Fruit fly (Drosophila melanogaster) Kc167 (cell line): ENCODE results near the gene CG4988.

Experiments used
- Myc ChIP-seq: fragments of >200 bp; optimal IDR thresholded peaks from 2 replicates; lab custom pipeline; 2017; ENCODE audit warnings: missing external identifiers
- Sin3A ChIP-seq: fragments of >200 bp; optimal IDR thresholded peaks from 2 replicates; lab custom pipeline; 2018; ENCODE audit warnings: missing external identifiers
- h ChIP-seq: fragments of >200 bp; optimal IDR thresholded peaks from 3 replicates; lab custom pipeline; 2018; ENCODE audit warnings: missing external identifiers
- psq ChIP-seq: fragments of >200 bp; optimal IDR thresholded peaks from 2 replicates; lab custom pipeline; 2017; ENCODE audit warnings: missing external identifiers
- ttk ChIP-seq: sonication (Bioruptor generic); optimal IDR thresholded peaks from 2 replicates; lab custom pipeline; 2017; ENCODE audit warnings: missing external identifiers

- TF ChIP-seq psq (lab: Kevin White, UChicago) (no peak), Sin3A (lab: Kevin White, UChicago) (no peak), h (lab: Kevin White, UChicago) (no peak), ttk (lab: Kevin White, UChicago) (no peak), Myc (lab: Kevin White, UChicago) (no peak)
Measured at dm6 chr2L:11648739-11649138, 45.9 kb upstream of the CG4988 start, which contains the start of gene CG6614.
